Worm (Caenorhabditis elegans): ENCODE data around the gene sre-4.

ce11 chrIV:9738194-9738593 is 46.4 kb downstream of the sre-4 start, which contains the start of gene C28D4.10:
- TF ChIP-seq madf-2 (tag; optimal IDR thresholded peaks at IDR 0.05) (no peak), nhr-11 (tag; optimal IDR thresholded peaks at IDR 0.05) (no peak), ama-1 (optimal IDR thresholded peaks at IDR 0.05) (no peak), unc-86 (tag; optimal IDR thresholded peaks at IDR 0.05) (no peak), F13H6.1 (tag; optimal IDR thresholded peaks at IDR 0.05) (no peak), fkh-10 (GFP tag; optimal IDR thresholded peaks at IDR 0.05) (no peak), pqm-1 (tag; optimal IDR thresholded peaks at IDR 0.05) (no peak), elt-2 (tag; optimal IDR thresholded peaks at IDR 0.05) (no peak), pat-9 (tag; optimal IDR thresholded peaks at IDR 0.05) (no peak), hlh-8 (tag; optimal IDR thresholded peaks at IDR 0.05) (no peak), pha-4 (tag; optimal IDR thresholded peaks at IDR 0.05) (no peak), pha-2 (tag; optimal IDR thresholded peaks at IDR 0.05) (no peak)

All from whole organism, late embryonic.